Worm (Caenorhabditis elegans) whole organism, L2 larva: Measurements from ENCODE around the gene srt-45.

Experiments
- Y55F3AM.14 ChIP-seq: fragments of 200-800 bp; sonication (Bioruptor generic); optimal IDR thresholded peaks from 2 replicates; lab custom pipeline; 2018; ENCODE audit warnings: mild to moderate bottlenecking, missing genetic modification characterization, missing compliant biosample characterization
- aly-2 ChIP-seq: fragments of 150-350 bp; optimal IDR thresholded peaks from 2 replicates; lab custom pipeline; 2014; ENCODE audit warnings: missing biosample characterization, missing genetic modification characterization
- crh-2 ChIP-seq: sonication (generic microtip); optimal IDR thresholded peaks from 2 replicates; lab custom pipeline; 2017; ENCODE audit warnings: missing biosample characterization, missing genetic modification characterization
- lin-39 ChIP-seq: fragments of 150-350 bp; optimal IDR thresholded peaks from 2 replicates; lab custom pipeline; 2014; ENCODE audit warnings: missing biosample characterization, missing genetic modification reagents, missing genetic modification characterization
- unc-62 ChIP-seq: fragments of 150-350 bp; optimal IDR thresholded peaks from 2 replicates; lab custom pipeline; 2014; ENCODE audit warnings: missing biosample characterization, missing genetic modification reagents, missing genetic modification characterization
- ztf-1 ChIP-seq: fragments of 200-800 bp; sonication (Bioruptor generic); conservative IDR thresholded peaks from 2 replicates; pipeline ENCODE4 v1.3.6; 2022; ENCODE audit warnings: missing genetic modification characterization, missing compliant biosample characterization
- ztf-11 ChIP-seq: sonication (generic microtip); optimal IDR thresholded peaks from 2 replicates; lab custom pipeline; 2017; ENCODE audit warnings: missing biosample characterization, missing genetic modification characterization

ce11 chrV:19751124-19751523 is 32.8 kb upstream of the srt-45 start, which contains the start of gene clec-49:
- TF ChIP-seq lin-39 (tag; lab: Kevin White, UChicago) (no peak), ztf-11 (tag; lab: Kevin White, UChicago) (no peak), Y55F3AM.14 (GFP tag; lab: Kevin White, UChicago) (no peak), aly-2 (tag; lab: Kevin White, UChicago) (no peak), ztf-1 (no peak), unc-62 (GFP tag; lab: Kevin White, UChicago) (no peak), crh-2 (tag; lab: Kevin White, UChicago) (no peak)
